Worm (Caenorhabditis elegans) whole organism, L1 larva: ENCODE measurements around the gene xbx-6.

Source experiments
- aha-1 ChIP-seq: fragments of 150-350 bp; optimal IDR thresholded peaks from 2 replicates; lab custom pipeline; 2014; ENCODE audit warnings: missing biosample characterization, missing genetic modification characterization
- elt-2 ChIP-seq: sonication (generic microtip); optimal IDR thresholded peaks from 2 replicates; lab custom pipeline; 2016; ENCODE audit warnings: missing genetic modification characterization, mild to moderate bottlenecking, inconsistent platforms, missing compliant biosample characterization, missing genetic modification reagents
- lin-13 ChIP-seq: fragments of 150-350 bp; optimal IDR thresholded peaks from 2 replicates; lab custom pipeline; 2014; ENCODE audit warnings: missing biosample characterization, missing genetic modification reagents, missing genetic modification characterization
- lsy-2 ChIP-seq, 2 experiments: fragments of 150-350 bp; optimal IDR thresholded peaks; 2 replicates each; lab custom pipeline; 2014; ENCODE audit warnings: missing biosample characterization in 2 of 2, missing genetic modification characterization in 2 of 2
- mdl-1 ChIP-seq, 2 experiments: fragments of 150-350 bp; optimal IDR thresholded peaks; 2 replicates each; lab custom pipeline; 2014 to 2017; ENCODE audit warnings: missing biosample characterization in 2 of 2, missing genetic modification characterization in 2 of 2, inconsistent platforms in 1 of 2
- nhr-237 ChIP-seq: fragments of 150-350 bp; optimal IDR thresholded peaks from 2 replicates; lab custom pipeline; 2014; ENCODE audit warnings: missing biosample characterization, missing genetic modification characterization
- nhr-85 ChIP-seq: sonication (generic microtip); peaks from one replicate; lab custom pipeline; 2016; ENCODE audit warnings: missing genetic modification characterization, inconsistent platforms, missing compliant biosample characterization
- pax-3 ChIP-seq: fragments of 200-800 bp; sonication (Bioruptor generic); optimal IDR thresholded peaks from 2 replicates; lab custom pipeline; 2018; ENCODE audit warnings: mild to moderate bottlenecking, missing genetic modification characterization, moderate library complexity, missing compliant biosample characterization
- skn-1 ChIP-seq: fragments of 150-350 bp; optimal IDR thresholded peaks from 2 replicates; lab custom pipeline; 2014; ENCODE audit warnings: missing biosample characterization, missing genetic modification characterization
- unc-130 ChIP-seq: fragments of 150-350 bp; optimal IDR thresholded peaks from 2 replicates; lab custom pipeline; 2017; ENCODE audit warnings: missing biosample characterization, missing genetic modification characterization, inconsistent platforms
- unc-62 ChIP-seq: fragments of 150-350 bp; optimal IDR thresholded peaks from 2 replicates; lab custom pipeline; 2014; ENCODE audit warnings: missing biosample characterization, missing genetic modification reagents, missing genetic modification characterization
- unc-86 ChIP-seq: sonication (generic microtip); optimal IDR thresholded peaks from 2 replicates; lab custom pipeline; 2016; ENCODE audit warnings: missing genetic modification characterization, missing compliant biosample characterization
- unc-98 ChIP-seq: fragments of 200-800 bp; sonication (Bioruptor generic); IDR thresholded peaks from 2 replicates; pipeline ENCODE4 v1.3.6; 2022; ENCODE audit warnings: missing genetic modification characterization, missing compliant biosample characterization
- ztf-11 ChIP-seq, 2 experiments: sonication (generic microtip); optimal IDR thresholded peaks; 2 replicates each; lab custom pipeline; 2016 to 2017; ENCODE audit warnings: missing genetic modification characterization in 2 of 2, missing biosample characterization in 1 of 2, missing compliant biosample characterization in 1 of 2

DNA sequence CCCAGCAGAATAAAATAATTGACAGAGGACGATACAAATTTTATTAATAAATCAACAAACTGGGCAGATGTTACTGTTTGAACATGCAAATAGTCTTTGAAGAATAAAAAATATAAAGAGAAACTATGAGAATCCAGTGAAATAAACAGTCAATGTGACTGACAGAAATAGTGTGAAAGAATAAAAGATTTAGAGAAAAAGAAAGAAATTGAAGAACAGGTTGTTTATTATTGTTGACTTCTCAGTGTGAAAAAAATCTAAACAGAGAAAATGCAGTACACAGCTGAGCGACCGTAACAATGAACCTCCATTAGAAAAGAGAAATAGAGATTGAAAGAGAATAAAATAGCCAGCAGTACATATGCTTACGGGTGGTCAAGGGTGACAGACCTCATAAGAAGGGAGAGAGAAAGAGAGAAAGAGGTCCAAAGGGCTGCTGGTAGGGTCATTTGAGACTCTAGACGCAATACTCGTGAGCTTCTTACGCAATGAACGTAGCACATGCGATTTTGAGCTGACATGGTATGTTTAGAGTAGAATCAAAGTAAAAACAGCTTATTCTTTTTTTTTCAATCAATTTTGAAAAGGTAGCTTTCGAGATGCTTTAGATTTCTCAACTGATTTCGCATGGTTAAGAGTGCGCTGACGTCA lies 21.3 kb downstream of the xbx-6 start, which contains the start of gene slcr-46.3:
- TF ChIP-seq pax-3 (tag; lab: Kevin White, UChicago) (no peak), lsy-2 (tag; optimal IDR thresholded peaks at IDR 0.05; lab: Kevin White, UChicago) (peak in 1 of 2 experiments; percentile 49), mdl-1 (tag; optimal IDR thresholded peaks at IDR 0.05; lab: Kevin White, UChicago) (no peak), unc-130 (tag; lab: Kevin White, UChicago) (no peak), ztf-11 (tag; optimal IDR thresholded peaks at IDR 0.05; lab: Kevin White, UChicago) (no peak), elt-2 (no peak), lin-13 (GFP tag; lab: Kevin White, UChicago) (no peak), nhr-85 (tag; lab: Kevin White, UChicago) (peak; percentile 76), unc-86 (tag; lab: Kevin White, UChicago) (no peak), skn-1 (no peak), unc-98 (GFP tag; lab: Robert Waterston, UW) (no peak), aha-1 (no peak), unc-62 (GFP tag; lab: Kevin White, UChicago) (no peak), nhr-237 (no peak)
